Fruit fly (Drosophila melanogaster) whole organism, adult: ENCODE results near the gene Mlc2.

Experiments
- CG11617 ChIP-seq: fragments of 200-800 bp; sonication (Bioruptor generic); optimal IDR thresholded peaks from 2 replicates; lab custom pipeline; 2017; ENCODE audit warnings: mild to moderate bottlenecking, missing biosample characterization, missing genetic modification reagents, missing genetic modification characterization
- CG12768 ChIP-seq: fragments of 200-800 bp; sonication (Bioruptor generic); optimal IDR thresholded peaks from 2 replicates; lab custom pipeline; 2017; ENCODE audit warnings: missing biosample characterization, missing genetic modification characterization, mild to moderate bottlenecking, moderate library complexity, missing genetic modification reagents
- CG1620 ChIP-seq: fragments of 200-800 bp; sonication (Bioruptor generic); optimal IDR thresholded peaks from 2 replicates; lab custom pipeline; 2016; ENCODE audit warnings: missing biosample characterization, missing genetic modification characterization
- CG33017 ChIP-seq: fragments of 200-800 bp; sonication (Bioruptor generic); optimal IDR thresholded peaks from 2 replicates; lab custom pipeline; 2018; ENCODE audit warnings: missing biosample characterization, mild to moderate bottlenecking, missing genetic modification characterization, moderate library complexity
- CG5204 ChIP-seq: fragments of 200-800 bp; sonication (Bioruptor generic); optimal IDR thresholded peaks from 2 replicates; lab custom pipeline; 2016; ENCODE audit warnings: missing biosample characterization, missing genetic modification characterization
- CG7045 ChIP-seq: fragments of 200-800 bp; sonication (Bioruptor generic); optimal IDR thresholded peaks from 2 replicates; lab custom pipeline; 2017; ENCODE audit warnings: missing biosample characterization, mild to moderate bottlenecking, missing genetic modification characterization
- CG7101 ChIP-seq: fragments of 200-800 bp; sonication (Bioruptor generic); optimal IDR thresholded peaks from 2 replicates; lab custom pipeline; 2018; ENCODE audit warnings: missing biosample characterization, mild to moderate bottlenecking, missing genetic modification characterization, moderate library complexity
- Clk ChIP-seq: fragments of 200-800 bp; sonication (Bioruptor generic); optimal IDR thresholded peaks from 2 replicates; lab custom pipeline; 2017; ENCODE audit warnings: missing biosample characterization, missing genetic modification characterization
- Crg-1 ChIP-seq: fragments of 200-800 bp; sonication (Bioruptor generic); optimal IDR thresholded peaks from 2 replicates; lab custom pipeline; 2016; ENCODE audit warnings: missing biosample characterization, missing genetic modification characterization
- Hr96 ChIP-seq: fragments of 200-800 bp; sonication (Bioruptor generic); optimal IDR thresholded peaks from 2 replicates; lab custom pipeline; 2016; ENCODE audit warnings: missing biosample characterization, missing genetic modification characterization
- Mnt ChIP-seq: fragments of 200-800 bp; sonication (Bioruptor generic); optimal IDR thresholded peaks from 2 replicates; lab custom pipeline; 2016; ENCODE audit warnings: missing biosample characterization, mild to moderate bottlenecking, missing genetic modification characterization
- bab1 ChIP-seq: fragments of 200-800 bp; sonication (Bioruptor generic); optimal IDR thresholded peaks from 3 replicates; lab custom pipeline; 2019; ENCODE audit warnings: missing biosample characterization, mild to moderate bottlenecking, missing genetic modification characterization, moderate library complexity
- cic ChIP-seq: fragments of 200-800 bp; sonication (Bioruptor generic); optimal IDR thresholded peaks from 2 replicates; lab custom pipeline; 2017; ENCODE audit warnings: missing biosample characterization, mild to moderate bottlenecking, missing genetic modification characterization, moderate library complexity
- cnc ChIP-seq, 2 experiments: fragments of >200 bp; optimal IDR thresholded peaks; 2 replicates each; lab custom pipeline; 2017
- kay ChIP-seq: fragments of 200-800 bp; sonication (Bioruptor generic); peaks from one replicate; lab custom pipeline; 2016; ENCODE audit warnings: missing biosample characterization, missing genetic modification characterization, borderline replicate concordance
- ovo ChIP-seq: fragments of 200-800 bp; sonication (Bioruptor generic); optimal IDR thresholded peaks from 2 replicates; lab custom pipeline; 2016; ENCODE audit warnings: missing biosample characterization, missing genetic modification characterization
- pad ChIP-seq: fragments of 200-800 bp; sonication (Bioruptor generic); optimal IDR thresholded peaks from 3 replicates; lab custom pipeline; 2017; ENCODE audit warnings: missing biosample characterization, missing genetic modification characterization, mild to moderate bottlenecking, moderate library complexity, missing genetic modification reagents
- tj ChIP-seq: fragments of 200-800 bp; sonication (Bioruptor generic); optimal IDR thresholded peaks from 3 replicates; lab custom pipeline; 2017; ENCODE audit warnings: missing biosample characterization, mild to moderate bottlenecking, missing genetic modification characterization, moderate library complexity
- toe ChIP-seq: fragments of 200-800 bp; sonication (Bioruptor generic); optimal IDR thresholded peaks from 2 replicates; lab custom pipeline; 2016; ENCODE audit warnings: missing biosample characterization, missing genetic modification characterization

Mlc2 gene

dm6 chr3R:30189398-30189797, 15.0 kb upstream of the Mlc2 start:
- TF ChIP-seq cic (GFP tag; lab: Kevin White, UChicago) (no peak), tj (GFP tag; lab: Kevin White, UChicago) (peak; percentile 99)

dm6 chr3R:30183872-30184271, 9.5 kb upstream of the Mlc2 start:
- TF ChIP-seq CG7045 (GFP tag; lab: Kevin White, UChicago): no peak

dm6 chr3R:30179934-30180333, 5.6 kb upstream of the Mlc2 start, which contains the start of gene Bet5:
Gene Bet5 (plus strand): TSS chr3R:30180232.
- no peak for TF ChIP-seq CG12768 (GFP tag; lab: Kevin White, UChicago)
- TF ChIP-seq CG1620 (GFP tag; lab: Kevin White, UChicago): no peak
- TF ChIP-seq Mnt: no peak
- TF ChIP-seq toe (GFP tag; lab: Kevin White, UChicago): no peak
- no peak for TF ChIP-seq CG7045 (GFP tag; lab: Kevin White, UChicago)
- TF ChIP-seq kay (GFP tag; lab: Kevin White, UChicago): no peak

dm6 chr3R:30177494-30177893, 3.1 kb upstream of the Mlc2 start, which contains the start of the genes CG1983 and CG15530:
Gene CG1983 (minus strand): TSS chr3R:30177700.
Gene CG15530 (plus strand): TSS chr3R:30177877.
- TF ChIP-seq CG5204 (no peak), toe (GFP tag; lab: Kevin White, UChicago) (no peak), kay (GFP tag; lab: Kevin White, UChicago) (peak; percentile 82)

dm6 chr3R:30176314-30176713, 2.0 kb upstream of the Mlc2 start:
- TF ChIP-seq toe (GFP tag; lab: Kevin White, UChicago): no peak
- TF ChIP-seq ovo (GFP tag; lab: Kevin White, UChicago): no peak
- no peak for TF ChIP-seq kay (GFP tag; lab: Kevin White, UChicago)
- TF ChIP-seq CG11617 (GFP tag; lab: Kevin White, UChicago): no peak
- TF ChIP-seq cic (GFP tag; lab: Kevin White, UChicago): no peak
- no peak for TF ChIP-seq bab1 (GFP tag; lab: Kevin White, UChicago)

dm6 chr3R:30175045-30175589, 766 bp upstream of the Mlc2 start:
- no peak for TF ChIP-seq Clk (GFP tag; lab: Kevin White, UChicago)
- TF ChIP-seq CG1620 (GFP tag; lab: Kevin White, UChicago): no peak
- no peak for TF ChIP-seq CG12768 (GFP tag; lab: Kevin White, UChicago)
- TF ChIP-seq CG5204: no peak
- TF ChIP-seq CG7101 (tag; lab: Kevin White, UChicago): no peak
- no peak for TF ChIP-seq CG33017 (tag; lab: Kevin White, UChicago)
- no peak for TF ChIP-seq cnc (optimal IDR thresholded peaks at IDR 0.05; lab: Kevin White, UChicago)
- no peak for TF ChIP-seq Mnt
- no peak for TF ChIP-seq CG11617 (GFP tag; lab: Kevin White, UChicago)

- TF ChIP-seq pad (GFP tag; lab: Kevin White, UChicago) (no peak), Hr96 (no peak), Crg-1 (GFP tag; lab: Kevin White, UChicago) (no peak), ovo (GFP tag; lab: Kevin White, UChicago) (no peak)
Measured at dm6 chr3R:30170671-30171667, 3.4 kb downstream of the Mlc2 start, which contains the start of gene Rsod. Gene Rsod (minus strand): TSS chr3R:30171207.

dm6 chr3R:30166159-30166784, 8.1 kb downstream of the Mlc2 start, which contains the start of gene VhaAC45RP:
Gene VhaAC45RP (minus strand): TSS chr3R:30166419.
- no peak for TF ChIP-seq Mnt
